Worm (Caenorhabditis elegans): ENCODE data around the gene C33C12.7.

The C33C12.7 gene

ce11 chrII:2146900-2147375, 28.3 kb downstream of the C33C12.7 start, which contains the start of gene C40A11.2:
C40A11.2 (plus strand) TSS chrII:2146950.
- no peak for TF ChIP-seq flt-1 (GFP tag; IDR thresholded peaks at IDR 0.05)
- TF ChIP-seq tab-1 (GFP tag; IDR thresholded peaks at IDR 0.05) = no peak
- no peak for TF ChIP-seq med-1 (GFP tag; optimal IDR thresholded peaks at IDR 0.05; ENCODE audit: insufficient read depth)
- TF ChIP-seq ztf-29 (GFP tag; IDR thresholded peaks at IDR 0.05) = no peak
- no peak for TF ChIP-seq ztf-23 (GFP tag; IDR thresholded peaks at IDR 0.05)
- no peak for TF ChIP-seq klf-2 (GFP tag; conservative IDR thresholded peaks at IDR 0.05)
- no peak for TF ChIP-seq ref-1 (GFP tag; conservative IDR thresholded peaks at IDR 0.05)
- no peak for TF ChIP-seq cog-1 (tag; optimal IDR thresholded peaks at IDR 0.05)
- no peak for TF ChIP-seq T22C8.4 (GFP tag; IDR thresholded peaks at IDR 0.05)

- TF ChIP-seq flt-1 (GFP tag; IDR thresholded peaks at IDR 0.05) (no peak), ztf-23 (GFP tag; IDR thresholded peaks at IDR 0.05) (no peak)
Measured at ce11 chrII:2145566-2145965, 29.7 kb downstream of the C33C12.7 start, which contains the start of gene C40A11.6. C40A11.6 (minus strand) TSS chrII:2145666.

- TF ChIP-seq tab-1 (GFP tag; IDR thresholded peaks at IDR 0.05) (no peak), ztf-29 (GFP tag; IDR thresholded peaks at IDR 0.05) (no peak), cog-1 (tag; optimal IDR thresholded peaks at IDR 0.05) (no peak), ref-1 (GFP tag; conservative IDR thresholded peaks at IDR 0.05) (no peak), med-1 (GFP tag; optimal IDR thresholded peaks at IDR 0.05; ENCODE audit: insufficient read depth) (no peak), klf-2 (GFP tag; conservative IDR thresholded peaks at IDR 0.05) (no peak), T22C8.4 (GFP tag; IDR thresholded peaks at IDR 0.05) (no peak), ztf-23 (GFP tag; IDR thresholded peaks at IDR 0.05) (no peak), flt-1 (GFP tag; IDR thresholded peaks at IDR 0.05) (no peak)
Measured at ce11 chrII:2140817-2141216, 34.5 kb downstream of the C33C12.7 start, which contains the start of gene C40A11.3. C40A11.3 (plus strand) TSS chrII:2141117.

- TF ChIP-seq klf-2 (GFP tag; conservative IDR thresholded peaks at IDR 0.05) (no peak), ztf-23 (GFP tag; IDR thresholded peaks at IDR 0.05) (no peak), ztf-29 (GFP tag; IDR thresholded peaks at IDR 0.05) (no peak), med-1 (GFP tag; optimal IDR thresholded peaks at IDR 0.05; ENCODE audit: insufficient read depth) (no peak), flt-1 (GFP tag; IDR thresholded peaks at IDR 0.05) (no peak), cog-1 (tag; optimal IDR thresholded peaks at IDR 0.05) (no peak), T22C8.4 (GFP tag; IDR thresholded peaks at IDR 0.05) (no peak), ref-1 (GFP tag; conservative IDR thresholded peaks at IDR 0.05) (no peak), tab-1 (GFP tag; IDR thresholded peaks at IDR 0.05) (no peak)
Measured at ce11 chrII:2138901-2139300, 36.4 kb downstream of the C33C12.7 start.

- TF ChIP-seq ztf-29 (GFP tag; IDR thresholded peaks at IDR 0.05) = no peak
- TF ChIP-seq T22C8.4 (GFP tag; IDR thresholded peaks at IDR 0.05) = peak; percentile 32; the same call in 1 of the 2 replicates
- no peak for TF ChIP-seq med-1 (GFP tag; optimal IDR thresholded peaks at IDR 0.05; ENCODE audit: insufficient read depth)
Measured at ce11 chrII:2137235-2137634, 38.0 kb downstream of the C33C12.7 start, which contains the start of gene C40A11.4. C40A11.4 (plus strand) TSS chrII:2137422.

ce11 chrII:2135604-2136003, 39.7 kb downstream of the C33C12.7 start, which contains the start of gene hpo-7:
hpo-7 (minus strand) TSS chrII:2135704.
- TF ChIP-seq cog-1 (tag; optimal IDR thresholded peaks at IDR 0.05) (no peak), flt-1 (GFP tag; IDR thresholded peaks at IDR 0.05) (no peak)

ce11 chrII:2130770-2131169, 44.5 kb downstream of the C33C12.7 start, which contains the start of gene sdz-28:
sdz-28 (plus strand) TSS chrII:2131070.
- TF ChIP-seq tab-1 (GFP tag; IDR thresholded peaks at IDR 0.05) (no peak), cog-1 (tag; optimal IDR thresholded peaks at IDR 0.05) (no peak), ref-1 (GFP tag; conservative IDR thresholded peaks at IDR 0.05) (no peak), ztf-23 (GFP tag; IDR thresholded peaks at IDR 0.05) (no peak), T22C8.4 (GFP tag; IDR thresholded peaks at IDR 0.05) (no peak), flt-1 (GFP tag; IDR thresholded peaks at IDR 0.05) (no peak), med-1 (GFP tag; optimal IDR thresholded peaks at IDR 0.05; ENCODE audit: insufficient read depth) (no peak), klf-2 (GFP tag; conservative IDR thresholded peaks at IDR 0.05) (no peak), ztf-29 (GFP tag; IDR thresholded peaks at IDR 0.05) (no peak)

All from whole organism, midembryonic.